Fruit fly (Drosophila melanogaster) whole organism: ENCODE measurements around the gene eRF3.

Source experiments
- psq ChIP-seq: fragments of >200 bp; optimal IDR thresholded peaks from 2 replicates; lab custom pipeline; 2017
- usp ChIP-seq: fragments of >200 bp; optimal IDR thresholded peaks from 2 replicates; lab custom pipeline; 2017; ENCODE audit warnings: missing biosample characterization, missing genetic modification characterization, mixed read lengths

dm6 chr2L:12435428-12435827, 1.2 kb downstream of the eRF3 start:
- TF ChIP-seq usp: no peak
- no peak for TF ChIP-seq psq (lab: Kevin White, UChicago)
